Worm (Caenorhabditis elegans) whole organism, L1 larva: ENCODE measurements around the gene sipa-1.

Experiments used
- C16A3.4 ChIP-seq: fragments of 150-350 bp; optimal IDR thresholded peaks from 2 replicates; lab custom pipeline; 2014; ENCODE audit warnings: missing biosample characterization, missing genetic modification characterization
- ama-1 ChIP-seq: fragments of 150-350 bp; optimal IDR thresholded peaks from 2 replicates; lab custom pipeline; 2014
- ceh-63 ChIP-seq: fragments of 200-800 bp; sonication (Bioruptor generic); optimal IDR thresholded peaks from 2 replicates; lab custom pipeline; 2018; ENCODE audit warnings: mild to moderate bottlenecking, missing genetic modification characterization, missing compliant biosample characterization
- ces-1 ChIP-seq: fragments of 150-350 bp; optimal IDR thresholded peaks from 2 replicates; lab custom pipeline; 2014; ENCODE audit warnings: missing biosample characterization, missing genetic modification reagents, missing genetic modification characterization
- efl-1 ChIP-seq, 4 experiments: fragments of 150-350 bp; optimal IDR thresholded peaks in 3 of 4; peaks in 1 of 4; 1 replicate in 1 of 4; 2 replicates in 3 of 4; lab custom pipeline; 2014; ENCODE audit warnings: missing biosample characterization in 2 of 4, missing genetic modification characterization in 2 of 4, missing genetic modification reagents in 2 of 4
- lsy-2 ChIP-seq, 2 experiments: fragments of 150-350 bp; optimal IDR thresholded peaks; 2 replicates each; lab custom pipeline; 2014; ENCODE audit warnings: missing biosample characterization in 2 of 2, missing genetic modification characterization in 2 of 2
- nhr-11 ChIP-seq: fragments of 150-350 bp; optimal IDR thresholded peaks from 2 replicates; lab custom pipeline; 2014; ENCODE audit warnings: missing biosample characterization, missing genetic modification characterization
- pax-3 ChIP-seq: fragments of 200-800 bp; sonication (Bioruptor generic); optimal IDR thresholded peaks from 2 replicates; lab custom pipeline; 2018; ENCODE audit warnings: mild to moderate bottlenecking, missing genetic modification characterization, moderate library complexity, missing compliant biosample characterization
- skn-1 ChIP-seq: fragments of 150-350 bp; optimal IDR thresholded peaks from 2 replicates; lab custom pipeline; 2014; ENCODE audit warnings: missing biosample characterization, missing genetic modification characterization
- tbx-2 ChIP-seq: sonication (generic microtip); optimal IDR thresholded peaks from 2 replicates; lab custom pipeline; 2016; ENCODE audit warnings: missing genetic modification characterization, missing compliant biosample characterization

- TF ChIP-seq lsy-2 (tag; optimal IDR thresholded peaks at IDR 0.05; lab: Kevin White, UChicago), result peak in 1 of 2 experiments; percentile 3
- TF ChIP-seq C16A3.4, result no peak
- no peak for TF ChIP-seq ama-1 (lab: Kevin White, UChicago)
- no peak for TF ChIP-seq ces-1
- no peak for TF ChIP-seq skn-1 (tag; lab: Kevin White, UChicago)
- TF ChIP-seq tbx-2 (tag; lab: Kevin White, UChicago), result no peak
- no peak for TF ChIP-seq nhr-11 (tag; lab: Kevin White, UChicago)
- no peak for TF ChIP-seq efl-1 (optimal IDR thresholded peaks at IDR 0.05; lab: Kevin White, UChicago)
- peak in 1 of 2 experiments; percentile 58 for TF ChIP-seq efl-1 (GFP tag; optimal IDR thresholded peaks at IDR 0.05 in 1 of 2; lab: Kevin White, UChicago)
- TF ChIP-seq ceh-63 (GFP tag; lab: Kevin White, UChicago), result no peak
- no peak for TF ChIP-seq pax-3 (tag; lab: Kevin White, UChicago)
Measured at ce11 chrV:11682858-11683257, 45.8 kb upstream of the sipa-1 start.
